Fruit fly (Drosophila melanogaster): Measurements from ENCODE around the gene CG2712.

Gene CG2712

DNA sequence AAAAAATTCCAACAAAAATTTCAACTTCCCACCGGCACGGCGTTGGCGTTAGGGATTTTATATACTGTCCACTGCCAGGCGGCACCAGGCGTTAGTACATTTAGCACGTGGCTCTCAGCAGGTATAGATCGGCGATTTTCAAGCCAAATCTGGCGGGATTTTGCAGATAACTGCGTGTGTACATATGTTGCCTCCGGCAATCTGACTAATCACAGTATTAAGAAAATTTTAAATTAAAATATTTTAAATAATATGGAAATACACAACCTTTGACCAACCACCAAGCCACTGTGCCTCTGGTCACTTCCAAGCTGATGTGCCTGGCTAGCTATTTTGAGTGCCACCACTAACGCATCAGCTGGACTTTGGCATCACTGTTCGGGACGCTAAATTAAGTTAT, at the start of gene CG2712, which contains the start of gene ttm50:
Gene CG2712, plus strand, starts transcription at position 343 of the 400 bp plus-strand sequence.
Gene ttm50, minus strand, starts transcription at position 64 of the 400 bp plus-strand sequence.
- TF ChIP-seq Myc (optimal IDR thresholded peaks at IDR 0.05) (no peak), h (optimal IDR thresholded peaks at IDR 0.05) (no peak), ttk (optimal IDR thresholded peaks at IDR 0.05) (no peak), psq (optimal IDR thresholded peaks at IDR 0.05) (no peak), insv (optimal IDR thresholded peaks at IDR 0.05) (no peak), Sin3A (optimal IDR thresholded peaks at IDR 0.05) (no peak)

DNA sequence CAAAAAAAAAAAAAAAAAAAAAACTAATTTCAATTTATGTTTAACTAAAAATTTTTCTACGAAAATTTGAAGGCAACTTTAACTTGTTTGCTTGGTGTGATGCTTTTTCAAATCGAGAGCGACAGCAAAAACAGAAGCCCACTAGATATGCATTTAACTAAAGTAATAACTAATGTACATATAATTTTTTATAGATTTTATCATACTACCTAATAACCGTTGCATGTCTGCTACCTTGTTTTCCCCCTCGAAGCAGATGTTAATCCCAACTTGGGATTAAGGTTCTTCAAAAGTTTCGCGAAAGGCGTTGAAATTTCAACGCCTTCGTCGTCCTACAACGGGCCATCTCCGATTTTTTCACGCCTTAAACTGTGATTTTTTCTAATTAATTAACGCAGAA, 49.4 kb upstream of the CG2712 start, which contains the start of gene CG2652:
Gene CG2652, minus strand, starts transcription at position 101 of the 400 bp plus-strand sequence.
- TF ChIP-seq psq (optimal IDR thresholded peaks at IDR 0.05) = no peak
- no peak for TF ChIP-seq ttk (optimal IDR thresholded peaks at IDR 0.05)
- no peak for TF ChIP-seq Myc (optimal IDR thresholded peaks at IDR 0.05)
- TF ChIP-seq Sin3A (optimal IDR thresholded peaks at IDR 0.05) = no peak
- TF ChIP-seq insv (optimal IDR thresholded peaks at IDR 0.05) = no peak
- TF ChIP-seq h (optimal IDR thresholded peaks at IDR 0.05) = no peak

DNA sequence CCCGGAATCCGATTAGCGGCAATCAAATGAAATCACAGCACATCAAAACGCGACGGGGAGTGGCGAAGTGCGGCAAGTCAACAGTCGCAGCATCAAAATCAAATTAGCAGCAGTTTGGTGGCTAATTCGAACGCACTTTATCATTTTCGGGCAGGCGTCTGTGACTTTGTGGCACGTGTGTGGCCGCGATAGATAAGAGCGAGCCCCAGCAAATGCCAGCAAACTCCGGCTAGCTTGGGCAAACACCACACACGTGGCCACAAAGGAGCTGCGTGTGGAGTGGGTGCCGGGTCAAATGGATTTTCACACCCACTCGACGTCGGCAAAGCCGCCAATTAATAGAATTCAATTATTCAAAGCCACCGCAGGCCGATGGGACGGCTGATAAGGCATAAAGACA, 48.3 kb upstream of the CG2712 start:
- TF ChIP-seq h (optimal IDR thresholded peaks at IDR 0.05) (no peak), psq (optimal IDR thresholded peaks at IDR 0.05) (no peak), ttk (optimal IDR thresholded peaks at IDR 0.05) (no peak), insv (optimal IDR thresholded peaks at IDR 0.05) (no peak), Myc (optimal IDR thresholded peaks at IDR 0.05) (no peak), Sin3A (optimal IDR thresholded peaks at IDR 0.05) (no peak)

DNA sequence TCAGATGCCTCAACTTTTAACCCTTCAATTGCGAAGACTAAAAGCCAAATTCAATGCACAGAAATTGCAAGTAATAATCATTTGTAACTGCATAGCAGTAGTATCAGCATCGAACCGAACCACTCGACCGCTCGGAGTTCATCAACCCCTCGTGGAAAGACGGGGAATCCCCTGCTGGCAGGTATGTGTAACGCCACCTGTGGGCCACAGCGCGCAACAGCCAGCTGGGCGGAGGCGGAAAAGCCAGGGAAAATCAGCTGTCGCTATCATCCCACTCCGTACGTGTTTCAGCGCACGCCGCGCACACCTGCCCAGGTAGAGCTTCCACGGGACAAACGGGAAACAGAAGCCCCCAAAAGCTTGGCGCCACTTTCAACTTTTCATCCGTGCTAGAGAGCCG, 47.8 kb upstream of the CG2712 start:
- TF ChIP-seq insv (optimal IDR thresholded peaks at IDR 0.05) (no peak), Sin3A (optimal IDR thresholded peaks at IDR 0.05) (no peak), ttk (optimal IDR thresholded peaks at IDR 0.05) (no peak), psq (optimal IDR thresholded peaks at IDR 0.05) (no peak), Myc (optimal IDR thresholded peaks at IDR 0.05) (no peak), h (optimal IDR thresholded peaks at IDR 0.05) (no peak)

DNA sequence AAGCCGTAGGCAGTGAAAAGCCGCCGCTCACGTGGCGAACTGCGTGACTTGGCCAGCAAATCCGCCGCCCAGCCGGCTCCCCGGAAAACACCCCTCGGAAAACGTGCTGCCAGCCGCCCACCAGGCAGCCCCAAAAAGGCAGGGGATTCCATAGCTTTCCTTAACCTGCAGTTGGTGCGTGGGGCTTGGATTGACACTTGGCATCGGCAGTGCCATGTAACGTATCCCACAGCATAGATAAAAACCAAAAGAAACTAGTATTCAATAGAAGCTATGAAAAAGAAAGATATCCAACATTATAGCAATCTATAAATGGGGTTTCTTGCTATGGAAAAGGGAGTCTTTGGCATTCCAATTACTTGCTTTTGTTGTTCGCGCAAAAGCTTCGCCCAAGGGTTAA, 47.2 kb upstream of the CG2712 start:
- TF ChIP-seq h (optimal IDR thresholded peaks at IDR 0.05) (no peak), psq (optimal IDR thresholded peaks at IDR 0.05) (no peak), insv (optimal IDR thresholded peaks at IDR 0.05) (no peak), Myc (optimal IDR thresholded peaks at IDR 0.05) (no peak), Sin3A (optimal IDR thresholded peaks at IDR 0.05) (no peak), ttk (optimal IDR thresholded peaks at IDR 0.05) (no peak)

DNA sequence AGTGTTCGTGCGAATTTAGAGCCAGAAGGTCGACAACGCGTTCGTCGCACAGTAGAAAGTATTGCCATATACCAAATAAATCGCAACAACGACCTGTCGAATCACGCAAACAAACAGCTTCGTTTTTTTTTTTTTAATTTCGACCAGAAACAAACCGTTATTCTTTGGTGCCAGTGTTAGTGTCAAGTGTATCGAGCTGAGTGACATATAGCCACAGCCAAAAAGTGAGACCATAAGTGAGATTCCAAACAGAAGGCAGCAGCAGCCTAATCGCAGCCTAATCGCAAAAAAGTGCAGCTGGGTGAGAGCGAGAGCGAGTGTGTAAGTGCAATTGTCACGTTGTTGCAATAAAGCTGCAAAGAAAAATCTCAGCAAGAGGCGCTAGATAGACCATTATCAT, 46.7 kb upstream of the CG2712 start, which contains the start of gene per:
Gene per, plus strand, starts transcription at position 1 of the 400 bp plus-strand sequence.
- TF ChIP-seq insv (optimal IDR thresholded peaks at IDR 0.05) = no peak

DNA sequence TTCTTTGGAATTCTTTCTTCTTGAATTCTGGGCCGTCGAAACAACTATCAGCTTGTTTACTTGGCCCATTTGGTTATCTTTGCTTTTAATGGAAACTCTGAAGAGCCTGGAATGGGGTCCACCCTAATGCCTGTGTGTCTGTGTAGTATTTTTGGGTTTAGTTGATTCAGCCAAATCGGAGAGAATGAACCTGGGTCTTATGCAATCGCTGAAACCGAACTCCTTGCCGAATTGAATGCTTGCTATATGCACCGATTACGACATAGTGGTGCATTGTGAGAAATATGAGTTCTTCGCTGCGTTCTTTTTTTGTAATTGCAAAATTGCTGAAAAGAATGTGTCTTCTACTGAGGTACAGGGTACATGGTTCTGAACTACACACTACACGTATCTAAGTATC, 45.3 kb upstream of the CG2712 start:
- no peak for TF ChIP-seq insv (optimal IDR thresholded peaks at IDR 0.05)
- no peak for TF ChIP-seq Myc (optimal IDR thresholded peaks at IDR 0.05)
- TF ChIP-seq Sin3A (optimal IDR thresholded peaks at IDR 0.05) = no peak
- TF ChIP-seq ttk (optimal IDR thresholded peaks at IDR 0.05) = no peak
- TF ChIP-seq h (optimal IDR thresholded peaks at IDR 0.05) = no peak

DNA sequence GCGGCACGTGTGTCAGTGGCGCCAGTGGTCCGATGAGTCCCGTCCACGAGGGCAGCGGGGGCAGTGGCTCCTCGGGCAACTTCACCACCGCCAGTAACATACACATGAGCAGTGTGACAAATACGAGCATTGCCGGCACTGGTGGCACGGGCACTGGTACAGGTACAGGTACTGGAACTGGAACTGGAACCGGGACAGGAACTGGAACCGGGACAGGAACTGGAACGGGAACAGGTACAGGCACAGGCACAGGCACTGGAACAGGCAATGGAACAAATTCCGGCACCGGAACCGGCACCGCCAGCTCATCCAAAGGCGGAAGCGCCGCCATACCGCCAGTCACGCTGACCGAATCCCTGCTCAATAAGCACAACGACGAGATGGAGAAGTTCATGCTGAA, 41.9 kb upstream of the CG2712 start:
- no peak for TF ChIP-seq insv (optimal IDR thresholded peaks at IDR 0.05)
- no peak for TF ChIP-seq h (optimal IDR thresholded peaks at IDR 0.05)
- no peak for TF ChIP-seq Sin3A (optimal IDR thresholded peaks at IDR 0.05)
- no peak for TF ChIP-seq ttk (optimal IDR thresholded peaks at IDR 0.05)
- TF ChIP-seq psq (optimal IDR thresholded peaks at IDR 0.05) = no peak
- TF ChIP-seq Myc (optimal IDR thresholded peaks at IDR 0.05) = no peak

DNA sequence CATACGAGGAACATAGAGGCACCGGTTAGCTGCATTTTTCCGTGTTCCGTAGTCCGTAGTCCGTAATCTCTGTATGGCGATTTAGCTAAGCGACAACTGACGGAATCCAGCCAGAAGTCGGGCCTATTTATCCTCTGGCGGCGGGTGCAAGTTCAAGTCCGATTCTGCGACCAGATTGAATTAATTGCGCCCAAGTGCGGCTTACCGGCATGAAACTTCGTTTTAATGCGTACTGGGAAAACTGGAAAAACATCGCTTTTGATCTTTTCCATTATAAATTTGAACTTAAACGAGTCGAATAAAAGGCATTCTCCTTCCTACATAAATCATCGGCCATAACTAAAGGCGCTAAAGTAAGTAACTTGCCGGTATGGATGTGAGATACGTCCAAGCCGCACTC, 38.5 kb upstream of the CG2712 start, which contains the start of gene dyw:
Gene dyw, minus strand, starts transcription at position 101 of the 400 bp plus-strand sequence.
- TF ChIP-seq h (optimal IDR thresholded peaks at IDR 0.05) (no peak), insv (optimal IDR thresholded peaks at IDR 0.05) (no peak), ttk (optimal IDR thresholded peaks at IDR 0.05) (no peak), psq (optimal IDR thresholded peaks at IDR 0.05) (no peak)

DNA sequence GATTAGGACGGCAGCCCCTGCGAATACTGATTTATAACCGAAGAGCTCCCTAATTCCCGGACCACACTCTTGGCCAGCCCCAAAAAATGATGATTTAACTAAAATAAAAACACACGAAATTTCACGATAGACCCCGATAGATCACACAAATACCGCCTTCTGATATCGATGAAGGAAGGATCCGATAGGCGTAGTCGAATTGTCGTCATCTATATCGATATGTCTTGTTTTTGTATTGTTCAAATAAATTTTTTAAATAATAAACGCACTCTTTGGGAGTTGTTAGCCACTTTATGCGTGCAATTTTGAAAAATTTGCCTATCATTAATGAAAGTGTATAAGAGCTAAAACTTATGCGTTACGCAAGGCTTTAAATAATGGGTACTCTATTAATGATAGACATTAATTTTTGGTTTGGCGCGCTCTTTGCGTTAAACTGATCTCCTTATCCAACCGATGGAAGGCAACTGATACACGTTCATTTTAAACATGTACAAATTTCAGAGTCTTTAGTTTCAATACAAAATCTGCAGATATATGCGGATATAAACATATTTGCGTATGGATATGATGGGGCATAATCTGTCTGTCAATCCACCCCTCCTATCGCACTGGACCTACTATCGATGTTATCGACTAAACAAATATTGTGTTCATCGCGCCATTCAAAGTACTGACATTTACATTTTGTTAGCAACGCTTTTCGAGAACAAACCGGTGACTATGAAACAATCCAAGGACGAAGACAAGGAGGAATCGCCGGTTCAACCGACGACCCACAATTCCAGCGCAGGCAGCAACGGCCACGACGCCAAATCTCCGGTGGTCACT, 34.0 kb upstream of the CG2712 start, which contains the start of the genes Spg7 and Lint-O:
Gene Spg7, minus strand, starts transcription at position 148 of the 831 bp plus-strand sequence.
Gene Lint-O, plus strand, starts transcription at position 638 of the 831 bp plus-strand sequence.
- TF ChIP-seq ttk (optimal IDR thresholded peaks at IDR 0.05) (no peak), h (optimal IDR thresholded peaks at IDR 0.05) (no peak), insv (optimal IDR thresholded peaks at IDR 0.05) (no peak), Myc (optimal IDR thresholded peaks at IDR 0.05) (no peak), psq (optimal IDR thresholded peaks at IDR 0.05) (no peak), Sin3A (optimal IDR thresholded peaks at IDR 0.05) (no peak)

DNA sequence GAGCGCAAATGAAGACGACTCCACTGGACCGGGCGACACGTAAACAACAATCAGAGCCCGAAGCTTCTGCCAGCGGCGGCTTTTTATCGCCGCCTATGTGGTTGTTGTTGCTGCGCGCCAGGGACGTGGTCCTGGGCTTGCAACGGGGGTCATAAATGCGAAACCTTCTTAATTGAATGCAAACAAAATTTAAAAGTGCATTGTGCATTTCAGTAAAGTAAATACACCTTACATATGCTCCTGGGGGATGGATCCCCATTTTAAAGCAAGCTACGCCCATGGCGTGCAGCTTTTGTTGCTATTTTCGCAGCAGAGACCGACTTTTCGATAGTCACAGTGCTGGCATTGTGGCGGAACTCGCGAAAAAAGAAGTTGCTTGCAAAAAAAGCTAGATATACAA, 28.6 kb upstream of the CG2712 start, which contains the start of gene Ugalt:
Gene Ugalt, minus strand, starts transcription at position 160 of the 400 bp plus-strand sequence.
- TF ChIP-seq h (optimal IDR thresholded peaks at IDR 0.05) (no peak), Sin3A (optimal IDR thresholded peaks at IDR 0.05) (no peak)

DNA sequence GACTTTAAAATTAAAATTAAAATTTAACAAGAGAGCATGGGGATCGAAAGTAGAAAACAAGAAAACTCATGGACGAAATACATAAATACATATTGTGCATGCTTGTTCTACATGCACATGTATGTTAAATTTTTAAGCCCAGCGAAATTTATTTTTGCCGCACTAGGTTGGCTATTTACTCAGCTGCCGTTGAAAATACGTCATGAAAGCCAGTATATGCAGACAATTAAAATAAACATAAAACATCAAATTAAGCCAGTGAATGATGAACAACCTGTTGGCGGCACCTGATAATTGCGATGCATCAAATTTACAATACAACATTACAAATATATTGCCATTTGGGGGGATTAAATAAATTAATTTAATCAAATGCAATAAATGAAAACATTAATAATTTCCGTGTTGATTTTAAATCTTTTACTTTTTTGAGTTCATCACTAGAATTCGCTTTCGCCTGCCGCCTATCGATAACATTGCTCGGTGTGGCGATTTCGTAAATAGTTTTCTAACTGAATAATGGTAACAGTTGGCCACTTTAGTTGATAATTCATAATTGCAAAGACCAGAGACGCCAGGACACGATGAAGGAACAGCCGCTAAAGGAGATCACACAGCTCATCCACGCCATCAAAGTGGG, 28.0 kb upstream of the CG2712 start, which contains the start of gene eIF2Bbeta:
Gene eIF2Bbeta, plus strand, starts transcription at position 438 of the 640 bp plus-strand sequence.
- TF ChIP-seq Sin3A (optimal IDR thresholded peaks at IDR 0.05) (no peak), psq (optimal IDR thresholded peaks at IDR 0.05) (no peak), insv (optimal IDR thresholded peaks at IDR 0.05) (no peak), Myc (optimal IDR thresholded peaks at IDR 0.05) (no peak), ttk (optimal IDR thresholded peaks at IDR 0.05) (no peak)
